Worm (Caenorhabditis elegans) whole organism, early embryonic: ENCODE data around the gene F46F5.7.
"Not testable (repeated sequence)": the region's sequence is repeated elsewhere in the genome, so short reads cannot be mapped to it uniquely, and the experiment has no call there.

Experiments used
- B0310.2 ChIP-seq: sonication (generic microtip); optimal IDR thresholded peaks from 2 replicates; lab custom pipeline; 2016; ENCODE audit warnings: mild to moderate bottlenecking, missing genetic modification characterization, missing compliant biosample characterization
- F13C5.2 ChIP-seq: sonication (generic microtip); optimal IDR thresholded peaks from 2 replicates; lab custom pipeline; 2017; ENCODE audit warnings: mild to moderate bottlenecking, missing genetic modification characterization, inconsistent platforms, missing compliant biosample characterization
- aly-1 ChIP-seq: sonication (generic microtip); optimal IDR thresholded peaks from 2 replicates; lab custom pipeline; 2016; ENCODE audit warnings: missing genetic modification characterization, missing compliant biosample characterization
- ama-1 ChIP-seq: fragments of 150-350 bp; optimal IDR thresholded peaks from 2 replicates; lab custom pipeline; 2014
- ceh-13 ChIP-seq: fragments of 200-800 bp; sonication (Bioruptor generic); optimal IDR thresholded peaks from 2 replicates; lab custom pipeline; 2018; ENCODE audit warnings: mild to moderate bottlenecking, missing genetic modification characterization, missing compliant biosample characterization
- ceh-36 ChIP-seq: sonication (generic microtip); optimal IDR thresholded peaks from 2 replicates; lab custom pipeline; 2016; ENCODE audit warnings: missing genetic modification characterization, inconsistent platforms, missing compliant biosample characterization
- ets-7 ChIP-seq: sonication (generic microtip); optimal IDR thresholded peaks from 2 replicates; lab custom pipeline; 2016; ENCODE audit warnings: missing genotype, missing genetic modification characterization, missing compliant biosample characterization
- flt-1 ChIP-seq: fragments of 200-800 bp; sonication (Bioruptor generic); IDR thresholded peaks from 2 replicates; pipeline ENCODE4 v1.3.6; 2022; ENCODE audit warnings: missing genetic modification characterization, missing compliant biosample characterization
- hmbx-1 ChIP-seq: sonication (generic microtip); optimal IDR thresholded peaks from 2 replicates; lab custom pipeline; 2016; ENCODE audit warnings: mild to moderate bottlenecking, missing genetic modification characterization, missing compliant biosample characterization
- hmg-4 ChIP-seq: fragments of 200-800 bp; sonication (Bioruptor generic); optimal IDR thresholded peaks from 2 replicates; lab custom pipeline; 2018; ENCODE audit warnings: mild to moderate bottlenecking, missing genetic modification characterization, missing compliant biosample characterization
- hnd-1 ChIP-seq: sonication (generic microtip); optimal IDR thresholded peaks from 2 replicates; lab custom pipeline; 2016; ENCODE audit warnings: missing genetic modification characterization, missing compliant biosample characterization
- pes-1 ChIP-seq: fragments of 200-800 bp; sonication (Bioruptor generic); IDR thresholded peaks from 2 replicates; pipeline ENCODE4 v1.3.6; 2022; ENCODE audit warnings: missing genetic modification reagents, missing genetic modification characterization, missing compliant biosample characterization
- scrt-1 ChIP-seq: fragments of 200-800 bp; sonication (Bioruptor generic); IDR thresholded peaks from 2 replicates; pipeline ENCODE4 v1.3.6; 2022; ENCODE audit warnings: missing genetic modification characterization, missing compliant biosample characterization
- sea-1 ChIP-seq: fragments of 200-800 bp; sonication (Bioruptor generic); conservative IDR thresholded peaks from 2 replicates; pipeline ENCODE4 v1.3.6; 2022; ENCODE audit warnings: missing genetic modification characterization, missing compliant biosample characterization
- tbx-11 ChIP-seq: fragments of 200-800 bp; sonication (Bioruptor generic); IDR thresholded peaks from 2 replicates; pipeline ENCODE4 v1.3.6; 2022; ENCODE audit warnings: missing genetic modification characterization, missing compliant biosample characterization
- tbx-37 ChIP-seq: fragments of 200-800 bp; sonication (Bioruptor generic); conservative IDR thresholded peaks from 2 replicates; pipeline ENCODE4 v1.3.6; 2022; ENCODE audit warnings: missing genetic modification reagents, missing genetic modification characterization, missing compliant biosample characterization
- tra-4 ChIP-seq: sonication (generic microtip); optimal IDR thresholded peaks from 2 replicates; lab custom pipeline; 2017; ENCODE audit warnings: missing genetic modification characterization, missing compliant biosample characterization

Gene F46F5.7

ce11 chrII:820519-820918 lies at the start of gene F46F5.7:
F46F5.7 (minus strand) TSS chrII:820619.
- TF ChIP-seq flt-1 (GFP tag; lab: Robert Waterston, UW) (no peak), ama-1 (no peak), sea-1 (no peak), hmg-4 (GFP tag; lab: Kevin White, UChicago) (no peak), hmbx-1 (tag; lab: Kevin White, UChicago) (no peak)

DNA sequence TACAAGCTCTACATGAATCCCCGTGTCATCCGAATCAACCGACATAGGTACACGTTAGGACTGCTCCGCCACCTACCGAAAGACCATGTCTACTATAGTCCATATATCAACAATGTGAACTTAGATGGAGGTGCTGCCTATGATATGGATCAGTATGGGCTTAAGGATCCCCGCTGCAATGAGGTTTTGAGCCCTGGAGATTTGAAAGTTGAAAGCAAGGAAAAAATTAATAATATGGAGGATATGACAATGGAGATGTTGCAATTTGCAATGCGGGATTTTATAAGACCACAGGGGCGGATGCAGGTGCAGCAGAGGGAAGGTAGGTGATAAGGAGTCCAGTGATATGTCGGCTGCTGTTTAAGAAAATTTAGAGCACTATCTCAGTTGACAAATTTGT lies 48.9 kb upstream of the F46F5.7 start:
- TF ChIP-seq tbx-37 (GFP tag; lab: Robert Waterston, UW): no peak
- no peak for TF ChIP-seq B0310.2 (tag; lab: Kevin White, UChicago)
- no peak for TF ChIP-seq sea-1
- TF ChIP-seq ceh-13: no peak
- no peak for TF ChIP-seq aly-1 (tag; lab: Kevin White, UChicago)
- TF ChIP-seq hmbx-1 (tag; lab: Kevin White, UChicago): no peak
- TF ChIP-seq hnd-1: no peak

DNA sequence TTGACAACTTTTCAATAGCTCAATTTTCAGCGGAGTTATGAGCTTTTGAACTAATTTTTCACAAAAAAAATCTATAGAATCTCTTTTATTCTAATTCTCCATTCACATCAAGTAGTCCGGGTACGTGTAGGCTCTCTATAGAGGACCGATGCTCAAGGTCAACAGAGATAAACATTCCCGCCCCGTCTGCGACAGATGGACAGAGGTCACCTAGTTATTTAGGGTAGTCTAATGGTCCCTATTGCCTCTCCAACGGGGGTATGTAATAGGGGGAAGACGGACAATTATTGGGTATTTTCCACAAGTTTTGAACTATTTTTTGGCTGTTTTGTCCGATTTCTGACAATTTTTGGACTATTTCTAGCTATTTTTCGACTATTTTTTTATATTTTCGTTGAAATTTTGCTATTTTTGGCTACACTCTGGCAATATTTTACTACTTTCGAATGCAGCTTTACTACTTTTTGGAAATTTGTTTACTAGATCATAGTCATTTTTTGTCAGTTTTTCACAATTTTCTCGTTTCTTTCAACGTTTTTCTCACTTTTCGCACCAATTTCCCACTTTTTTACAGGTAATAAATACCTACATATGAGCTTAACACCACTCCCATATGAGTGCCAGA lies 47.9 kb upstream of the F46F5.7 start, which contains the start of gene fbxc-51:
TSS of gene fbxc-51 (plus strand) at position 575 of the 625 bp plus-strand sequence.
- TF ChIP-seq hnd-1 (no peak), F13C5.2 (tag; lab: Kevin White, UChicago) (no peak), B0310.2 (tag; lab: Kevin White, UChicago) (no peak), tbx-11 (GFP tag; lab: Robert Waterston, UW) (no peak), ama-1 (no peak), hmg-4 (GFP tag; lab: Kevin White, UChicago) (no peak), ceh-13 (no peak), scrt-1 (GFP tag; lab: Robert Waterston, UW) (no peak), flt-1 (GFP tag; lab: Robert Waterston, UW) (no peak), ceh-36 (tag; lab: Kevin White, UChicago) (no peak), hmbx-1 (tag; lab: Kevin White, UChicago) (no peak), aly-1 (tag; lab: Kevin White, UChicago) (no peak), pes-1 (GFP tag; lab: Robert Waterston, UW) (no peak), tbx-37 (GFP tag; lab: Robert Waterston, UW) (no peak), sea-1 (no peak), tra-4 (tag; lab: Kevin White, UChicago) (no peak), ets-7 (tag; lab: Kevin White, UChicago) (no peak)

- TF ChIP-seq ceh-13: no peak
- TF ChIP-seq sea-1: no peak
- no peak for TF ChIP-seq tbx-37 (GFP tag; lab: Robert Waterston, UW)
- no peak for TF ChIP-seq ceh-36 (tag; lab: Kevin White, UChicago)
- TF ChIP-seq ama-1: no peak
- TF ChIP-seq hmg-4 (GFP tag; lab: Kevin White, UChicago): no peak
- TF ChIP-seq scrt-1 (GFP tag; lab: Robert Waterston, UW): no peak
- no peak for TF ChIP-seq aly-1 (tag; lab: Kevin White, UChicago)
- no peak for TF ChIP-seq B0310.2 (tag; lab: Kevin White, UChicago)
- TF ChIP-seq ets-7 (tag; lab: Kevin White, UChicago): no peak
- no peak for TF ChIP-seq flt-1 (GFP tag; lab: Robert Waterston, UW)
- TF ChIP-seq tbx-11 (GFP tag; lab: Robert Waterston, UW): no peak
- no peak for TF ChIP-seq pes-1 (GFP tag; lab: Robert Waterston, UW)
- no peak for TF ChIP-seq tra-4 (tag; lab: Kevin White, UChicago)
- TF ChIP-seq F13C5.2 (tag; lab: Kevin White, UChicago): no peak
- TF ChIP-seq hmbx-1 (tag; lab: Kevin White, UChicago): no peak
- TF ChIP-seq hnd-1: no peak
These were observed 46.4 kb upstream of the F46F5.7 start, which contains the start of gene Y46B2A.3 for ce11 chrII:866801-867200. Y46B2A.3 (minus strand) TSS chrII:866901.

DNA sequence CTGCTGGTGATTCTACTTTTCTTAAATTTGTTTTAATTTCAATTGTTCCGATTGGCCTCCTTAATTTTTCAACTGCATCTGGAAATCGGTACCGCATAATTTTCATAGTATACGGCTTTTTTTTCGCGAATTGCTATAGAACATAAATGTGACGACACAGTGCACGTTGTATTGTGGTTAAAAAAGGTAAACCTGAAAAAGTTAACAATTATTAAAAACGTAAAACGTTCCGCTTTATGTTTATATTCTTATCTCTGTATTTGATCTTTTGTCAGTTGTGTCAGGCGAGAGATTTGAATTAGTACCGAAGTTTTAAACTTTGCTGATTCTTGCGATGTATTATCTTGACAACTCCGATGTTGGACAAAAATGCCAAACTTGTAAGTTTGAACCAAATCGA lies 41.1 kb upstream of the F46F5.7 start, which contains the start of gene Y46B2A.4:
TSS of gene Y46B2A.4 (plus strand) at position 301 of the 400 bp plus-strand sequence.
- TF ChIP-seq ceh-13 (no peak), hnd-1 (no peak), hmg-4 (GFP tag; lab: Kevin White, UChicago) (no peak), ets-7 (tag; lab: Kevin White, UChicago) (no peak), sea-1 (no peak), flt-1 (GFP tag; lab: Robert Waterston, UW) (no peak)

ce11 chrII:850567-850966 lies 30.1 kb upstream of the F46F5.7 start, which contains the start of gene F28A10.5:
F28A10.5 (minus strand) TSS chrII:850667.
- not testable (repeated sequence) for TF ChIP-seq tbx-11 (GFP tag; lab: Robert Waterston, UW); hmg-4 (GFP tag; lab: Kevin White, UChicago); F13C5.2 (tag; lab: Kevin White, UChicago)

DNA sequence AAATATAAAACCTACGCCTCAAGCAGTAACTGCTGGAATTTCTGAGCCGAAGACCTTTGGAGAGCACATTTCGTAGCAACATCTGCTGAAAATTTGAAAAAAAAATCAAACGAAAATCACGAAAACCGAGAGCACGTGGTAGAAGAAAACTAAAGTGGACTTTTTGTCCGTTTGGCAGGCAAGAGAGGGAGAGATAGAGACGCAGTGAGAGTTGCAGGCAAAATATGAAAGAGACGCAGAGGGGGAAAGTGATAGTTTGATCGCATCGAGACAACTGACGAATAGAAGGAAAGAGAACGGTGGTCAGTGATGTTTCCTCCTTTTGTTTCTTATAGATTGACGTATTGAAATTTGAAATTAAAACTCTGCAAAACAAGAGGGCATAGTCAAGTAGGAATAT lies 28.1 kb upstream of the F46F5.7 start, which contains the start of the genes acdh-9 and F28A10.13:
TSS of gene acdh-9 (minus strand) at position 85 of the 400 bp plus-strand sequence.
TSS of gene F28A10.13 (plus strand) at position 294 of the 400 bp plus-strand sequence.
- TF ChIP-seq ama-1: no peak
- no peak for TF ChIP-seq hmg-4 (GFP tag; lab: Kevin White, UChicago)
- TF ChIP-seq ets-7 (tag; lab: Kevin White, UChicago): no peak
- TF ChIP-seq tbx-11 (GFP tag; lab: Robert Waterston, UW): no peak
- TF ChIP-seq scrt-1 (GFP tag; lab: Robert Waterston, UW): no peak
- TF ChIP-seq F13C5.2 (tag; lab: Kevin White, UChicago): no peak
- TF ChIP-seq ceh-36 (tag; lab: Kevin White, UChicago): no peak
- TF ChIP-seq tra-4 (tag; lab: Kevin White, UChicago): no peak
- no peak for TF ChIP-seq ceh-13
- TF ChIP-seq pes-1 (GFP tag; lab: Robert Waterston, UW): no peak
- TF ChIP-seq aly-1 (tag; lab: Kevin White, UChicago): no peak
- no peak for TF ChIP-seq flt-1 (GFP tag; lab: Robert Waterston, UW)
- TF ChIP-seq hnd-1: no peak
- TF ChIP-seq hmbx-1 (tag; lab: Kevin White, UChicago): no peak
- no peak for TF ChIP-seq B0310.2 (tag; lab: Kevin White, UChicago)
- TF ChIP-seq sea-1: no peak
- no peak for TF ChIP-seq tbx-37 (GFP tag; lab: Robert Waterston, UW)
